Fruit fly (Drosophila melanogaster): ENCODE data around the gene cact.
A peak's percentile ranks its signal among the peaks of the same experiment; 100 is the strongest.

The cact gene

dm6 chr2L:16329102-16329520 lies 3.1 kb upstream of the cact start, which contains the start of gene mRpL4 (continued):
- TF ChIP-seq CG11093 (GFP tag; IDR thresholded peaks at IDR 0.05) (peak; percentile 18; the same call in 1 of the 3 replicates), ab (GFP tag; optimal IDR thresholded peaks at IDR 0.05) (peak; percentile 47), Blimp-1 (GFP tag; optimal IDR thresholded peaks at IDR 0.05) (no peak), CG31441 (GFP tag; IDR thresholded peaks at IDR 0.05) (no peak), jigr1 (GFP tag; IDR thresholded peaks at IDR 0.05) (no peak), CG32767 (GFP tag; IDR thresholded peaks at IDR 0.05) (peak; percentile 78), dan (GFP tag; IDR thresholded peaks at IDR 0.05) (no peak), ems (GFP tag; optimal IDR thresholded peaks at IDR 0.05) (peak; percentile 68), CG2712 (tag; optimal IDR thresholded peaks at IDR 0.05) (peak; percentile 79), p53 (GFP tag; optimal IDR thresholded peaks at IDR 0.05) (peak; percentile 70), CG11560 (tag; IDR thresholded peaks at IDR 0.05) (no peak), Jarid2 (GFP tag; optimal IDR thresholded peaks at IDR 0.05) (no peak), CG15269 (tag; optimal IDR thresholded peaks at IDR 0.05) (no peak), CG4820 (GFP tag; optimal IDR thresholded peaks at IDR 0.05) (peak; percentile 61), stc (GFP tag; IDR thresholded peaks at IDR 0.05) (peak; percentile 22; the same call in 1 of the 2 replicates), CG2116 (GFP tag; optimal IDR thresholded peaks at IDR 0.05) (peak; percentile 87), CG16815 (GFP tag; optimal IDR thresholded peaks at IDR 0.05) (peak; percentile 42), nau (GFP tag; optimal IDR thresholded peaks at IDR 0.05) (no peak), Max (GFP tag; optimal IDR thresholded peaks at IDR 0.05) (no peak), CG7372 (GFP tag; IDR thresholded peaks at IDR 0.05) (no peak; the same call in 1 of the 2 replicates), CG10959 (GFP tag; IDR thresholded peaks at IDR 0.05) (no peak), CG7928 (GFP tag; optimal IDR thresholded peaks at IDR 0.05) (no peak), Six4 (GFP tag; optimal IDR thresholded peaks at IDR 0.05) (peak; percentile 47), B-H2 (GFP tag; optimal IDR thresholded peaks at IDR 0.05) (peak; percentile 54), MESR4 (GFP tag; optimal IDR thresholded peaks at IDR 0.05) (no peak), zf30C (GFP tag; optimal IDR thresholded peaks at IDR 0.05) (no peak), so (GFP tag; IDR thresholded peaks at IDR 0.05) (no peak), Sox102F (GFP tag; optimal IDR thresholded peaks at IDR 0.05) (peak; percentile 62), Dp (GFP tag; optimal IDR thresholded peaks at IDR 0.05) (peak; percentile 48), CG18599 (GFP tag; optimal IDR thresholded peaks at IDR 0.05) (no peak), hth (optimal IDR thresholded peaks at IDR 0.05) (no peak), wor (GFP tag; IDR thresholded peaks at IDR 0.05) (no peak), bab2 (GFP tag; optimal IDR thresholded peaks at IDR 0.05) (peak; percentile 70), Hr78 (GFP tag; optimal IDR thresholded peaks at IDR 0.05) (no peak), lab (GFP tag; optimal IDR thresholded peaks at IDR 0.05) (no peak), CG18619 (GFP tag; optimal IDR thresholded peaks at IDR 0.05) (no peak), chm (GFP tag; IDR thresholded peaks at IDR 0.05) (peak; percentile 66; the same call in 1 of the 2 replicates), Atf3 (GFP tag; optimal IDR thresholded peaks at IDR 0.05) (peak; percentile 68), CG3407 (GFP tag; optimal IDR thresholded peaks at IDR 0.05) (no peak), HmgD (GFP tag; optimal IDR thresholded peaks at IDR 0.05) (peak; percentile 79), ato (GFP tag; IDR thresholded peaks at IDR 0.05; ENCODE audit: partially characterized antibody) (peak; percentile 99), dimm (GFP tag; IDR thresholded peaks at IDR 0.05) (no peak), vvl (GFP tag; IDR thresholded peaks at IDR 0.05) (peak; percentile 69), CG9797 (GFP tag; optimal IDR thresholded peaks at IDR 0.05) (no peak), CG9817 (tag; optimal IDR thresholded peaks at IDR 0.05) (peak; percentile 54), Camta (GFP tag; optimal IDR thresholded peaks at IDR 0.05) (peak; percentile 80), vfl (GFP tag; optimal IDR thresholded peaks at IDR 0.05) (peak; percentile 88), hb (GFP tag; IDR thresholded peaks at IDR 0.05; ENCODE audit: partially characterized antibody) (peak; percentile 99), ham (GFP tag; IDR thresholded peaks at IDR 0.05) (no peak), tap (tag; optimal IDR thresholded peaks at IDR 0.05) (peak; percentile 37), CG12236 (GFP tag; optimal IDR thresholded peaks at IDR 0.05) (peak; percentile 2)

All from whole organism, embryonic.